Worm (Caenorhabditis elegans) whole organism, late embryonic: Measurements from ENCODE around the gene col-155.
A peak's percentile ranks its signal among the peaks of the same experiment; 100 is the strongest.
"Not testable (repeated sequence)": the region's sequence is repeated elsewhere in the genome, so short reads cannot be mapped to it uniquely, and the experiment has no call there.

Experiments
- C08G9.2 ChIP-seq: sonication (generic microtip); optimal IDR thresholded peaks from 2 replicates; lab custom pipeline; 2016; ENCODE audit warnings: mild to moderate bottlenecking, missing genetic modification characterization, moderate library complexity, missing compliant biosample characterization
- F13H6.1 ChIP-seq: sonication (generic microtip); optimal IDR thresholded peaks from 2 replicates; lab custom pipeline; 2016; ENCODE audit warnings: missing genetic modification characterization, missing compliant biosample characterization
- K02D7.2 ChIP-seq: sonication (generic microtip); optimal IDR thresholded peaks from 2 replicates; lab custom pipeline; 2017; ENCODE audit warnings: mild to moderate bottlenecking, missing genetic modification characterization, missing compliant biosample characterization
- T23F11.4 ChIP-seq: fragments of 200-800 bp; sonication (Bioruptor generic); optimal IDR thresholded peaks from 2 replicates; lab custom pipeline; 2018; ENCODE audit warnings: mild to moderate bottlenecking, missing genetic modification characterization, missing compliant biosample characterization
- ama-1 ChIP-seq: fragments of 150-350 bp; optimal IDR thresholded peaks from 2 replicates; lab custom pipeline; 2014
- ceh-14 ChIP-seq: sonication (generic microtip); optimal IDR thresholded peaks from 2 replicates; lab custom pipeline; 2016; ENCODE audit warnings: missing genotype, missing genetic modification characterization, missing compliant biosample characterization
- ceh-19 ChIP-seq: fragments of 200-800 bp; sonication (Bioruptor generic); optimal IDR thresholded peaks from 2 replicates; lab custom pipeline; 2018; ENCODE audit warnings: mild to moderate bottlenecking, missing genetic modification characterization, missing compliant biosample characterization
- ceh-22 ChIP-seq: sonication (generic microtip); optimal IDR thresholded peaks from 2 replicates; lab custom pipeline; 2017; ENCODE audit warnings: missing biosample characterization, missing genetic modification characterization
- ceh-24 ChIP-seq: sonication (generic microtip); optimal IDR thresholded peaks from 2 replicates; lab custom pipeline; 2016; ENCODE audit warnings: mild to moderate bottlenecking, missing genetic modification characterization, missing compliant biosample characterization
- ceh-30 ChIP-seq: fragments of 150-350 bp; optimal IDR thresholded peaks from 2 replicates; lab custom pipeline; 2014; ENCODE audit warnings: missing biosample characterization, missing genetic modification characterization
- ceh-31 ChIP-seq: sonication (generic microtip); optimal IDR thresholded peaks from 2 replicates; lab custom pipeline; 2016; ENCODE audit warnings: missing genetic modification characterization, missing compliant biosample characterization
- ceh-45 ChIP-seq: fragments of 200-800 bp; sonication (Bioruptor generic); IDR thresholded peaks from 2 replicates; pipeline ENCODE4 v1.3.6; 2022; ENCODE audit warnings: missing genetic modification reagents, missing genetic modification characterization, missing compliant biosample characterization
- che-1 ChIP-seq: sonication (generic microtip); optimal IDR thresholded peaks from 2 replicates; lab custom pipeline; 2016; ENCODE audit warnings: mild to moderate bottlenecking, missing genetic modification characterization, missing compliant biosample characterization
- dve-1 ChIP-seq: sonication (generic microtip); optimal IDR thresholded peaks from 2 replicates; lab custom pipeline; 2017; ENCODE audit warnings: antibody characterized with exemption, mild to moderate bottlenecking, missing genetic modification characterization, missing compliant biosample characterization
- elt-2 ChIP-seq: sonication (generic microtip); optimal IDR thresholded peaks from 2 replicates; lab custom pipeline; 2016; ENCODE audit warnings: missing genetic modification reagents, missing genetic modification characterization, missing compliant biosample characterization
- elt-4 ChIP-seq: sonication (generic microtip); optimal IDR thresholded peaks from 2 replicates; lab custom pipeline; 2016; ENCODE audit warnings: missing genetic modification characterization, missing compliant biosample characterization
- fkh-6 ChIP-seq: sonication (generic microtip); optimal IDR thresholded peaks from 2 replicates; lab custom pipeline; 2016; ENCODE audit warnings: missing genetic modification characterization, missing compliant biosample characterization
- gmeb-2 ChIP-seq: sonication (generic microtip); optimal IDR thresholded peaks from 2 replicates; lab custom pipeline; 2016; ENCODE audit warnings: missing genetic modification characterization, inconsistent platforms, missing compliant biosample characterization
- hlh-13 ChIP-seq: fragments of 200-800 bp; sonication (Bioruptor generic); optimal IDR thresholded peaks from 2 replicates; lab custom pipeline; 2018; ENCODE audit warnings: mild to moderate bottlenecking, missing genetic modification characterization, missing compliant biosample characterization
- hlh-6 ChIP-seq: sonication (generic microtip); optimal IDR thresholded peaks from 2 replicates; lab custom pipeline; 2016; ENCODE audit warnings: missing genotype, missing genetic modification characterization, missing compliant biosample characterization
- hlh-8 ChIP-seq: sonication (generic microtip); optimal IDR thresholded peaks from 2 replicates; lab custom pipeline; 2016; ENCODE audit warnings: missing genotype, missing genetic modification characterization, missing compliant biosample characterization
- lin-11 ChIP-seq: fragments of 200-800 bp; sonication (Bioruptor generic); optimal IDR thresholded peaks from 2 replicates; lab custom pipeline; 2018; ENCODE audit warnings: mild to moderate bottlenecking, missing genetic modification characterization, missing compliant biosample characterization
- mec-3 ChIP-seq: sonication (generic microtip); optimal IDR thresholded peaks from 2 replicates; lab custom pipeline; 2016; ENCODE audit warnings: borderline replicate concordance, missing genetic modification characterization, missing compliant biosample characterization
- nfya-1 ChIP-seq: sonication (generic microtip); optimal IDR thresholded peaks from 2 replicates; lab custom pipeline; 2017; ENCODE audit warnings: missing genetic modification characterization, mild to moderate bottlenecking, missing compliant biosample characterization, antibody characterized with exemption, moderate library complexity
- nhr-11 ChIP-seq: fragments of 150-350 bp; optimal IDR thresholded peaks from 2 replicates; lab custom pipeline; 2014; ENCODE audit warnings: missing biosample characterization, missing genetic modification characterization
- npax-4 ChIP-seq: sonication (generic microtip); optimal IDR thresholded peaks from 2 replicates; lab custom pipeline; 2016; ENCODE audit warnings: missing genetic modification characterization, missing compliant biosample characterization
- pag-3 ChIP-seq: sonication (generic microtip); optimal IDR thresholded peaks from 2 replicates; lab custom pipeline; 2016; ENCODE audit warnings: missing compliant biosample characterization, missing genetic modification characterization, borderline replicate concordance
- pat-9 ChIP-seq: fragments of 200-800 bp; sonication (Bioruptor generic); optimal IDR thresholded peaks from 2 replicates; lab custom pipeline; 2018; ENCODE audit warnings: mild to moderate bottlenecking, missing genetic modification characterization, moderate library complexity, missing compliant biosample characterization
- pax-1 ChIP-seq: fragments of 150-350 bp; optimal IDR thresholded peaks from 2 replicates; lab custom pipeline; 2014; ENCODE audit warnings: missing biosample characterization, missing genetic modification characterization
- pha-2 ChIP-seq: sonication (generic microtip); optimal IDR thresholded peaks from 2 replicates; lab custom pipeline; 2017; ENCODE audit warnings: mild to moderate bottlenecking, missing genetic modification characterization, missing compliant biosample characterization
- ref-2 ChIP-seq: sonication (generic microtip); optimal IDR thresholded peaks from 2 replicates; lab custom pipeline; 2016; ENCODE audit warnings: missing genetic modification characterization, missing compliant biosample characterization
- sdc-2 ChIP-seq: sonication (generic microtip); optimal IDR thresholded peaks from 2 replicates; lab custom pipeline; 2016; ENCODE audit warnings: missing genotype, missing genetic modification characterization, missing compliant biosample characterization
- syd-9 ChIP-seq: sonication (generic microtip); optimal IDR thresholded peaks from 2 replicates; lab custom pipeline; 2016; ENCODE audit warnings: mild to moderate bottlenecking, missing genetic modification characterization, moderate library complexity, missing compliant biosample characterization
- tbx-7 ChIP-seq: sonication (generic microtip); optimal IDR thresholded peaks from 2 replicates; lab custom pipeline; 2016; ENCODE audit warnings: missing genotype, missing genetic modification characterization, missing compliant biosample characterization
- ttx-3 ChIP-seq: sonication (generic microtip); optimal IDR thresholded peaks from 2 replicates; lab custom pipeline; 2016; ENCODE audit warnings: missing genetic modification reagents, missing genetic modification characterization, missing compliant biosample characterization
- unc-55 ChIP-seq: sonication (generic microtip); optimal IDR thresholded peaks from 2 replicates; lab custom pipeline; 2017; ENCODE audit warnings: missing biosample characterization, missing genetic modification reagents, missing genetic modification characterization
- unc-86 ChIP-seq: sonication (generic microtip); optimal IDR thresholded peaks from 2 replicates; lab custom pipeline; 2016; ENCODE audit warnings: missing genetic modification characterization, missing compliant biosample characterization
- ztf-16 ChIP-seq: sonication (generic microtip); optimal IDR thresholded peaks from 2 replicates; lab custom pipeline; 2017; ENCODE audit warnings: missing genetic modification characterization, missing compliant biosample characterization

col-155 gene

DNA sequence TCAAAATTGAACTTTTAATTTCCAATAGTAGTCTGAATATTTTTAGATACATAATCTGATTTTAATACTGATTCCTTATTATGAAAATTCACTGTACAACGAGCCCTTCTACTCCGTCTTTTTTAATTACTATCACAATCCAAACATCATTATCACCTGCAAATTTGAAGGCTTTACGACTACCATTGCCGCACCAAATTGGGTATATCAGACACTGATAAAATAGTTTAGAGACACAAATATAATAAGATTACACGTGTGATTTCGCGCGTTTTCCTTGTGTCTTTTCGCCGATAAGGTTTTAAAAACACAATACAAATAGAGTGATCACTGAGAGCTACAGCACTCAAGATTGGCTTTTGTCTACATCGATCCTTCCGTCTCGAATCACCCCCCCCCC lies 13.4 kb upstream of the col-155 start:
- TF ChIP-seq ceh-24 (tag; lab: Kevin White, UChicago) (no peak), elt-2 (peak; percentile 90)

DNA sequence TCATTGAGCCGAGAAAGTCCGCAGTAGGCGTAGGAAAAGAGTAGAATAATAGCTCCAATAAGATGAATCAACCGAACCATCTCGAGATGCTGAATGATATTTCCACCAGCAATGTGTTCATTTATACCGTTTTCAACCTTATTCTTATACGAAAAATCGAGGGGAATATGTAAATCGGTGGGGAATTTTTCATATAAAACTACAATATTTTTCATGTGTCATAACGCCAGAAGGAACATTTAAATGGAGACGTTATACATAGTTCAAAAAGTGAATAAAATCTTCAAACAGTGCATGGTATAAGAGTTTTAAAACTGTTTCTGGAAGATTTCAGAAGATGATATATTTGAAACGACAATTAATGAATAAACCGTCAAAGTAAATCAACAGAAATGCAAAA lies 12.9 kb upstream of the col-155 start, which contains the start of gene nas-19:
Gene nas-19 (minus strand): TSS at position 101 of the 400 bp plus-strand sequence.
- TF ChIP-seq syd-9 (tag; lab: Kevin White, UChicago) = no peak
- no peak for TF ChIP-seq ceh-24 (tag; lab: Kevin White, UChicago)
- TF ChIP-seq pat-9 (tag; lab: Kevin White, UChicago) = no peak
- TF ChIP-seq mec-3 (tag; lab: Kevin White, UChicago) = no peak
- no peak for TF ChIP-seq pag-3
- TF ChIP-seq T23F11.4 = no peak
- no peak for TF ChIP-seq hlh-8 (tag; lab: Kevin White, UChicago)
- no peak for TF ChIP-seq npax-4 (tag; lab: Kevin White, UChicago)
- TF ChIP-seq ceh-45 (GFP tag; lab: Robert Waterston, UW) = no peak
- no peak for TF ChIP-seq fkh-6 (tag; lab: Kevin White, UChicago)
- no peak for TF ChIP-seq ceh-14 (tag; lab: Kevin White, UChicago)
- no peak for TF ChIP-seq lin-11 (tag; lab: Kevin White, UChicago)
- no peak for TF ChIP-seq sdc-2 (tag; lab: Kevin White, UChicago)
- TF ChIP-seq dve-1 (tag; lab: Kevin White, UChicago) = no peak

DNA sequence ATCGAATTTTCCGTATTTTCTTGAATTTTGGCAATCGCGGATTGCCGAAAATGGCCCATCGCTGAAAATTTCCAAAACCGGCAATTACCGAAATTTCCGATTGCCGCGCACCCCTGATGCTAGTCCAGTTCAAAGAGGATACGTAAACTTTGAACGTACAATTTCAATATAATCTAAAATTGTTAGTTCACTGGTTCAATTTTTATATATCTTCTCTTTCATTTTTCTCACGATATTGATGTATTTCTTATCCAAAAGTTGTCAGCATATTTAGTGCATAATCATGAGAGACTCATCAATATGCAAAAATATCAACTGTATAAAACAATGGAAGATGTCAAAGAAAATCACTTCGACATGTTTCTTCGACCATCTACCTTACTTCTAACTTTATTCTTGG lies 8.9 kb upstream of the col-155 start, which contains the start of gene nas-17:
Gene nas-17 (plus strand): TSS at position 301 of the 400 bp plus-strand sequence.
- no peak for TF ChIP-seq hlh-6 (tag; lab: Kevin White, UChicago)
- no peak for TF ChIP-seq ama-1 (lab: Kevin White, UChicago)
- TF ChIP-seq gmeb-2 (tag; lab: Kevin White, UChicago) = no peak
- no peak for TF ChIP-seq che-1 (tag; lab: Kevin White, UChicago)
- TF ChIP-seq nfya-1 (tag; lab: Kevin White, UChicago) = no peak
- TF ChIP-seq ref-2 (tag; lab: Kevin White, UChicago) = no peak
- TF ChIP-seq F13H6.1 (tag; lab: Kevin White, UChicago) = no peak
- TF ChIP-seq ceh-22 (tag; lab: Kevin White, UChicago) = no peak
- no peak for TF ChIP-seq ztf-16
- TF ChIP-seq T23F11.4 = no peak

DNA sequence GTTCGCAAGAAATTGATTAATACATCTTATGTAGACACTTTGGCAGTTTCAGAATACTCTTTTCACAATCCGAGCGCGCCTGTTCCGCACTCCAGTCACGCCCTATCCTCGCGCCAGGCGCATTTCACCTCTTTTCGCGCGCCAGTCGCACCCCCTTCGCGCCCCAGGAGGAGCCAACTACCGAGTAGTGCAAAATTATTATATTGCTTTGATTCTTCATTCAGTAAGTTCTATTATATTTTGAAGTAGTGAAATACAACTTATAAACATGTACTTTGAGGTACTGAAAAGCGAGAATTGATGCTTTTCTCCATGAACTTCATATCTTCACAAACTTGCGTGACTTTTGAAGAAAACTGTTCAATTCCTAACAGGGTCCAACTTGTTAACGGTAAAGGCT lies 6.5 kb upstream of the col-155 start, which contains the start of gene nas-18:
Gene nas-18 (plus strand): TSS at position 301 of the 400 bp plus-strand sequence.
- TF ChIP-seq pax-1; ceh-30; nfya-1 (tag; lab: Kevin White, UChicago): not testable (repeated sequence)

DNA sequence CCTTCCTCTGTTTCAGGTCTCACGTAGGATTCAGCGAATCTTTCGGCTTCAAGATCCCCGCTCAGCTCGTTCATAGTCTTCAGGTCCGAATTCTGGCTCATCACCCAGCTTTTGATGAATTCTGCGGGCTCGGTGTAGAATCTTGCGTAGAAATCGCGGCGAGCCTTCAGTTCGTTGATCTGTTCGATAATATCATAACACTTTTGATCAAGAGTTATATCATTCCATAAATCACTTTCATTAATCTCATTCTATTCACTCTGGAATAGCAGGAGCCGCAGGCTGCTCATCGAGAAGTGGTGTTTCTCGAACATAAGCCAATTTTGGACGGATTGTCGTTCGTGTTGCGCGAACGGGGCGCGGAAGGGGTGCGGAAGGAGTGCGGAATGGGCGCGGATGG lies 5.3 kb upstream of the col-155 start, which contains the start of gene K03B8.4:
Gene K03B8.4 (minus strand): TSS at position 101 of the 400 bp plus-strand sequence.
- not testable (repeated sequence) for TF ChIP-seq gmeb-2, C08G9.2, F13H6.1 (tag; lab: Kevin White, UChicago)

DNA sequence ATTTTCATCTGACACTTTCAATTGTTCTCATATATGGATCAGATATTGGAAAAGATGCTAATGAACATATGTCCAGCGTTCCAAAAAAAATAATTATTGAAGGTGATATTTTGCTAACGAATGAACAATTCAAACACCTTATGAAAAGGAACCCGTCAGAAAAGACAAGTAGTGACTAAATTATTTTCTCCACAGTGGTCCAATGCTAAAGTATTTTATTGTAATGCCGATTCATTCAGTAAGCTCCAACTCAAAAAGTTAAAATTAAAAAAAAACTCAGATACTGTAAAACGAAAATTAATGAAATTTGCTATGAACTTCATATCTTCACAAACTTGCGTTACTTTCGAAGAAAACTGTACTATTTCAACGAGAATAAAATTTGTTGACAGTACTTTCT lies 2.3 kb upstream of the col-155 start, which contains the start of gene nas-16:
Gene nas-16 (plus strand): TSS at position 301 of the 400 bp plus-strand sequence.
- TF ChIP-seq pat-9 (tag; lab: Kevin White, UChicago) (no peak), ceh-19 (GFP tag; lab: Kevin White, UChicago) (no peak), F13H6.1 (tag; lab: Kevin White, UChicago) (no peak), unc-86 (no peak), tbx-7 (tag; lab: Kevin White, UChicago) (no peak), ttx-3 (tag; lab: Kevin White, UChicago) (no peak), hlh-8 (tag; lab: Kevin White, UChicago) (no peak), pha-2 (tag; lab: Kevin White, UChicago) (no peak), ceh-31 (no peak), pax-1 (no peak), unc-55 (no peak), elt-4 (no peak), hlh-13 (GFP tag; lab: Kevin White, UChicago) (no peak), nhr-11 (tag; lab: Kevin White, UChicago) (no peak), sdc-2 (tag; lab: Kevin White, UChicago) (no peak), K02D7.2 (tag; lab: Kevin White, UChicago) (no peak)
